Worm (Caenorhabditis elegans): Measurements from ENCODE around the gene T23B12.11.

Gene T23B12.11

DNA sequence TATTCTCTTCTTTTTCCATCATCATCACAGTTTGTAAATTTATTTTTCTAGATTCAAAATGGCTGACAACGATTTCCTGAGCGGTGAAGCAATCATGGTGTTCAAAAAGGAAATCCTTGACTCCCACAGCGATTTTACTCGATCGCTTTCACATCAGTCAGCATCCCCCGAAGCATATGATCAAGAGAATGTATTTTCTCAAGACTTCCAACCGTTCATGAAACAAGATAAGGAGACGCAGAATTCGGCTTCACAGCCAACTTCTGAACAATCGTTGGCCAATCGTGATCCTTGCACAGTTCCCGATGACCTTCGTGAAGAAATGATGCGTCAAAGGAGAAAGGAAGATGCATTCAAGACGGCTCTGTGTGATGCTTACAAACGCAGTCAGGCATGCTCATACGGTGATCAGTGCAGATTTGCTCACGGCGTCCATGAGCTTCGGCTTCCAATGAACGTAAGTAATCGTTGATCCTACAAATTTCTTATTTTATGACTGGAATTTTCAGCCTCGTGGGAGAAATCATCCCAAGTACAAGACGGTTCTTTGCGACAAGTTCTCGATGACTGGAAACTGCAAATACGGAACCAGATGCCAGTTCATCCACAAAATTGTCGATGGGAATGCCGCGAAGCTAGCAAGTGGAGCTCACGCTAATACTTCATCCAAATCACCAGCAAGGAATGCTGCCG, 41.0 kb upstream of the T23B12.11 start, which contains the start of gene pos-1:
Gene pos-1 (plus strand): TSS at position 51 of the 693 bp plus-strand sequence.
- TF ChIP-seq tbx-11 (GFP tag; IDR thresholded peaks at IDR 0.05) = no peak
- TF ChIP-seq flt-1 (GFP tag; IDR thresholded peaks at IDR 0.05) = no peak
- TF ChIP-seq F13C5.2 (tag; optimal IDR thresholded peaks at IDR 0.05) = no peak
- no peak for TF ChIP-seq ets-7 (tag; optimal IDR thresholded peaks at IDR 0.05)
- no peak for TF ChIP-seq ama-1 (optimal IDR thresholded peaks at IDR 0.05)
- TF ChIP-seq hnd-1 (tag; optimal IDR thresholded peaks at IDR 0.05) = no peak
- TF ChIP-seq tbx-37 (GFP tag; conservative IDR thresholded peaks at IDR 0.05) = no peak
- no peak for TF ChIP-seq B0310.2 (tag; optimal IDR thresholded peaks at IDR 0.05)
- TF ChIP-seq pes-1 (GFP tag; IDR thresholded peaks at IDR 0.05) = no peak
- TF ChIP-seq aly-1 (tag; optimal IDR thresholded peaks at IDR 0.05) = no peak
- TF ChIP-seq hmg-4 (GFP tag; optimal IDR thresholded peaks at IDR 0.05) = no peak
- TF ChIP-seq hmbx-1 (tag; optimal IDR thresholded peaks at IDR 0.05) = no peak
- TF ChIP-seq ceh-13 (GFP tag; optimal IDR thresholded peaks at IDR 0.05) = no peak
- no peak for TF ChIP-seq scrt-1 (GFP tag; IDR thresholded peaks at IDR 0.05)
- TF ChIP-seq tra-4 (tag; optimal IDR thresholded peaks at IDR 0.05) = no peak
- TF ChIP-seq ceh-36 (tag; optimal IDR thresholded peaks at IDR 0.05) = no peak
- TF ChIP-seq sea-1 (GFP tag; conservative IDR thresholded peaks at IDR 0.05) = no peak

DNA sequence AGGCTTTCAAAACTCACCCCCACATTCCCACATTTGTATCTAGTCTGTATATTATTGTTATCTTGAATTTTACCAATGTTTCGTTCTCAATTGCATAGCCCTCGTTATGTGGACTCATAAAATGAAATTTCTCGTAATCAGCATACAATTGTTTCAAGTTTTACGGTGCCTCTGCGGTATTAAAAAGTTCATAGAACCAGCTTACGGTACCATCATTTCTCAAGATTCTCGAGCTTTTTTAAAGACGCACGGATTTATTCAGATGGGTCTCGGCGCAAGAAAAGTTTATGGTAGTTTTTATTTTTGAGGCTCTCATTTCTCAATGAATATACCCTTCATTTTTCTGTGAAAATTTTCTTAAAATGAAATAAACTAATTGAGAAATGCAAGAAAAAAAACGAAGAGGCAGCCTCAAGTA, 40.1 kb upstream of the T23B12.11 start:
- no peak for TF ChIP-seq scrt-1 (GFP tag; IDR thresholded peaks at IDR 0.05)
- no peak for TF ChIP-seq B0310.2 (tag; optimal IDR thresholded peaks at IDR 0.05)

DNA sequence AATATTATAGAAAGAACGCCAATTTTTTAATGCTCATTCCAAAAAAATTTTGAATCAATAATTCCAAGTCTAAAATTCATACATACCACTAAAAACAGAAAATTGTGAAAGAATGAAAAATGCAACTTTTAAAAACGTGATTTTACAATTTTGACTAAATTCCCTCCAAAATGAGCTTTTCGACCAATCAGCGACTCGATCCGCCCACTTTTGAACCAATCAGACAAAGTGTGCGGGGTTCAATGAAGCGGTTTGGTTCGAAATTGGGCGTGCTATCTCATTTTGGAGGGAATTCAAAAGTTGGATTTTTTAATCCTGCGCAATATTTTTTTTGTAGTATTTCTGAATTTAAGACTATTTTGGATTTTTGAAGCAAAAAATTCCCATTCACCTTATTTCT, 37.9 kb upstream of the T23B12.11 start:
- TF ChIP-seq F13C5.2 (tag; optimal IDR thresholded peaks at IDR 0.05) = no peak
- TF ChIP-seq ceh-13 (GFP tag; optimal IDR thresholded peaks at IDR 0.05) = no peak
- TF ChIP-seq ama-1 (optimal IDR thresholded peaks at IDR 0.05) = no peak
- TF ChIP-seq aly-1 (tag; optimal IDR thresholded peaks at IDR 0.05) = no peak
- no peak for TF ChIP-seq tbx-11 (GFP tag; IDR thresholded peaks at IDR 0.05)
- no peak for TF ChIP-seq tra-4 (tag; optimal IDR thresholded peaks at IDR 0.05)
- TF ChIP-seq pes-1 (GFP tag; IDR thresholded peaks at IDR 0.05) = no peak
- TF ChIP-seq flt-1 (GFP tag; IDR thresholded peaks at IDR 0.05) = no peak
- TF ChIP-seq ceh-36 (tag; optimal IDR thresholded peaks at IDR 0.05) = no peak
- TF ChIP-seq B0310.2 (tag; optimal IDR thresholded peaks at IDR 0.05) = no peak
- TF ChIP-seq hmg-4 (GFP tag; optimal IDR thresholded peaks at IDR 0.05) = no peak
- TF ChIP-seq tbx-37 (GFP tag; conservative IDR thresholded peaks at IDR 0.05) = no peak
- TF ChIP-seq scrt-1 (GFP tag; IDR thresholded peaks at IDR 0.05) = no peak
- TF ChIP-seq hnd-1 (tag; optimal IDR thresholded peaks at IDR 0.05) = no peak
- TF ChIP-seq sea-1 (GFP tag; conservative IDR thresholded peaks at IDR 0.05) = no peak
- no peak for TF ChIP-seq ets-7 (tag; optimal IDR thresholded peaks at IDR 0.05)
- no peak for TF ChIP-seq hmbx-1 (tag; optimal IDR thresholded peaks at IDR 0.05)

DNA sequence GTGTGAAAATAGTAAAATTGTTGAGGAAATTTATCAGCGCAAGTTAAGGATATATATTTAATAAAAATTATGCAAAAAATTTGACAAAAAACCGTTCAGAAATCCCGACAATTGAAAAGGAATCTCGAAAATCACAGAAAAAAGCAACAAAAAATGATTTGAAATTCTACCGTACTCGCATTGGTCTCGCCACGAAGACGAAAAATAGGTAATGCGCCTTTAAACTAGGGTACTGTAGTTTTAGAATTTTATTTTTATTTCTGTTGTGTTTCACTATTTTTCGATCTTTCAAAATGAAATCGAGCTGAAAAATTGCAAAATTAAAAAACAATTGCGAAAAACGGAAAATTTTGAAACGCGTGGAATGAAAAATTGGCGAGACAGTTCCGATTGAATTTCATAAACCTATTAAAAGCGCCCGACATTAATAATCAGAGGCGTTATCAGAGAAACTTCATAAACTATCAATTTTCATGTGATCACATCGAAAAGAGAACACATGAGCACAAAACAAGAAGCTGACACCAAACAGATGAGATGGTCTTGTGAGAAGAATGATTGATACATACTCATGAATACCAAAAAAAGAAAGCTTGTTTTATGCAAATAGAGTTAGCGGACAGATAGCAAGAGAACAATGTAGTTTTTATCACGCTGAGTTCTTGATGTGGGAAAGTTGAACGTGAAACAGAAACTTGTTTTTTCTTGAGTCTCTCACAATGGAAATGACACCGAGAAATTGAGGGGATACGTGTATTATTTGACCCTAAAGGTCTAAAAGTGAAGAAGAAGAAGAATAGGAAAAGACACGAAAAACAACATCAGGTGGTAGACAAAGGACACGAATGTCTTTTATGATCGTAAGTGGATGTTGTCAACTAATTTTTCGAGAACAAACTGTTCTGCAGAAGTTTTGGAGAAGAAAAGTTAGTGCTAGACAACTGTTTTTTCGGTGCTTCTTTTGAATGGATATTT, 30.1 kb upstream of the T23B12.11 start:
- no peak for TF ChIP-seq F13C5.2 (tag; optimal IDR thresholded peaks at IDR 0.05)
- no peak for TF ChIP-seq aly-1 (tag; optimal IDR thresholded peaks at IDR 0.05)
- TF ChIP-seq hmbx-1 (tag; optimal IDR thresholded peaks at IDR 0.05) = no peak
- no peak for TF ChIP-seq sea-1 (GFP tag; conservative IDR thresholded peaks at IDR 0.05)
- no peak for TF ChIP-seq ceh-13 (GFP tag; optimal IDR thresholded peaks at IDR 0.05)
- TF ChIP-seq hnd-1 (tag; optimal IDR thresholded peaks at IDR 0.05) = no peak

DNA sequence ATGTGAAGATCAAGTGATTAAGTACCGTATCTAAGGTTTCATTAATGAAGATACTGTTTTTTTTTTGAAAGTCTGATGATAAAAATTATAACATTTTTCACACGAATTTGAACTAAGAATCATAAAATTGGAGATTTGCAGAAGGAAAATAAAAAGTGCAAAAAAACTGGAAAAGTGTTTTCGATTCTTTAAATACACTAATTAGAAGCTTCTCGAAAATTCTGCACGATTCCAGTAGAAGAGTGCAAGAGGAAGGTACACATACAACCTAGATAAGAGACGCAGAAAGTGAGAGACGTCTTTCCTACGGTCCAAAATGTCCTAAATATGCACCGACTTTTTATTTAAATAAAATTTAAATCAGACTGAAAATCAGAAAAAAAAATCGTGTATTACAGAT, 29.0 kb upstream of the T23B12.11 start:
- TF ChIP-seq hmbx-1 (tag; optimal IDR thresholded peaks at IDR 0.05) = no peak
- TF ChIP-seq sea-1 (GFP tag; conservative IDR thresholded peaks at IDR 0.05) = no peak
- no peak for TF ChIP-seq tra-4 (tag; optimal IDR thresholded peaks at IDR 0.05)
- TF ChIP-seq tbx-37 (GFP tag; conservative IDR thresholded peaks at IDR 0.05) = no peak
- TF ChIP-seq ama-1 (optimal IDR thresholded peaks at IDR 0.05) = no peak
- TF ChIP-seq B0310.2 (tag; optimal IDR thresholded peaks at IDR 0.05) = no peak
- no peak for TF ChIP-seq aly-1 (tag; optimal IDR thresholded peaks at IDR 0.05)
- no peak for TF ChIP-seq ceh-13 (GFP tag; optimal IDR thresholded peaks at IDR 0.05)
- no peak for TF ChIP-seq flt-1 (GFP tag; IDR thresholded peaks at IDR 0.05)
- TF ChIP-seq ceh-36 (tag; optimal IDR thresholded peaks at IDR 0.05) = no peak
- no peak for TF ChIP-seq hmg-4 (GFP tag; optimal IDR thresholded peaks at IDR 0.05)
- no peak for TF ChIP-seq ets-7 (tag; optimal IDR thresholded peaks at IDR 0.05)
- no peak for TF ChIP-seq F13C5.2 (tag; optimal IDR thresholded peaks at IDR 0.05)

DNA sequence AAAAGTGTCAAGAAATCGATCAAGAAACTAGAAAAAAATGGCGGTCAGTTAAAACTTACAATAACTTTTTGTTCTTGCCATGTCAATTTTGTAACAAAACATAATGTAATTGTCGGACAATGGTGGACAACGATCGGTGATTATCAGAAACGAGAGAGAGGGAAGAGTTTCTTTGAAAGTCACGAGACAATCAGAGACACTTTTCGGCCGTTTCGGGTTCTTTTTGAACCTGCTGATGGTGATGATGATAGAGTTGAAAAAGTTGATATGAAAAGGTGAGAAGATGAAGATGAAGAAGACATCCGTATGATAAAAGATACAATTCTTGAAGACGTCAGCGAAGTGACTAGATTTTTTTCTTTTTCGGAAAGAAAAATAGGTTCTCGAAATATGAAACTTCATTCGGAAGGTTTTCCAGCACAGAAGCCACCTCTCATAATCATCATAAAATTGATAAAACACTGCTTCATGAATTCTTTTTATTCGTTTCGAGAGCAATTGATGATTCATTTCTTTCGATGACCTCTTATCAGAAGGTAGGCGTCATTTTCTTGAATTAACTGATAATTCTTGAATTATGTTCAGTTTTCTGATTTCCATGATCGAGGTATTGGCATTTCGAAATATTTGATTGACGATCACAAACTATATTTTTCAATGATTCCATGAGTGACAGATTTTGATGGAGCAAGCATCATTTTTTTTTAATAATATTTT, 28.3 kb upstream of the T23B12.11 start:
- TF ChIP-seq ceh-36 (tag; optimal IDR thresholded peaks at IDR 0.05) (no peak), ama-1 (optimal IDR thresholded peaks at IDR 0.05) (no peak), pes-1 (GFP tag; IDR thresholded peaks at IDR 0.05) (no peak), B0310.2 (tag; optimal IDR thresholded peaks at IDR 0.05) (no peak), hnd-1 (tag; optimal IDR thresholded peaks at IDR 0.05) (no peak), ets-7 (tag; optimal IDR thresholded peaks at IDR 0.05) (no peak), scrt-1 (GFP tag; IDR thresholded peaks at IDR 0.05) (no peak), tbx-37 (GFP tag; conservative IDR thresholded peaks at IDR 0.05) (no peak), F13C5.2 (tag; optimal IDR thresholded peaks at IDR 0.05) (no peak)

Measured in whole organism, early embryonic.